Worm (Caenorhabditis elegans) whole organism, young adult: Measurements from ENCODE around the gene srxa-19.

ENCODE experiments used
- B0261.1 ChIP-seq: sonication (generic microtip); optimal IDR thresholded peaks from 2 replicates; lab custom pipeline; 2016; ENCODE audit warnings: mild to moderate bottlenecking, missing genetic modification characterization, moderate library complexity, missing compliant biosample characterization
- C06A6.2 ChIP-seq: fragments of 200-800 bp; sonication (Bioruptor generic); conservative IDR thresholded peaks from 2 replicates; pipeline ENCODE4 v1.3.6; 2022; ENCODE audit warnings: missing genetic modification characterization, missing compliant biosample characterization
- F10E7.11 ChIP-seq: sonication (generic microtip); optimal IDR thresholded peaks from 2 replicates; lab custom pipeline; 2017; ENCODE audit warnings: mild to moderate bottlenecking, missing genetic modification characterization, moderate library complexity, missing compliant biosample characterization
- F33H1.4 ChIP-seq: fragments of 200-800 bp; sonication (Bioruptor generic); IDR thresholded peaks from 2 replicates; pipeline ENCODE4 v1.3.6; 2022; ENCODE audit warnings: missing genetic modification reagents, missing genetic modification characterization, missing compliant biosample characterization
- F49E8.2 ChIP-seq: sonication (generic microtip); optimal IDR thresholded peaks from 3 replicates; lab custom pipeline; 2017; ENCODE audit warnings: missing genetic modification characterization, mild to moderate bottlenecking, missing compliant biosample characterization, antibody characterized with exemption, moderate library complexity; ENCODE audit not compliant: insufficient read depth
- F52B5.7 ChIP-seq: sonication (generic microtip); optimal IDR thresholded peaks from 2 replicates; lab custom pipeline; 2016; ENCODE audit warnings: mild to moderate bottlenecking, missing genetic modification characterization, missing compliant biosample characterization
- K11D2.4 ChIP-seq: fragments of 200-800 bp; sonication (Bioruptor generic); IDR thresholded peaks from 2 replicates; pipeline ENCODE4 v1.3.6; 2022; ENCODE audit warnings: missing genetic modification reagents, missing genetic modification characterization, missing compliant biosample characterization
- T07F8.4 ChIP-seq: sonication (generic microtip); optimal IDR thresholded peaks from 2 replicates; lab custom pipeline; 2016; ENCODE audit warnings: mild to moderate bottlenecking, missing genetic modification characterization, moderate library complexity, missing compliant biosample characterization
- T26A5.8 ChIP-seq: sonication (generic microtip); optimal IDR thresholded peaks from 2 replicates; lab custom pipeline; 2016; ENCODE audit warnings: missing genetic modification characterization, missing compliant biosample characterization
- akir-1 ChIP-seq: fragments of 200-800 bp; sonication (Bioruptor generic); optimal IDR thresholded peaks from 2 replicates; lab custom pipeline; 2018; ENCODE audit warnings: mild to moderate bottlenecking, missing genetic modification characterization, moderate library complexity, missing compliant biosample characterization
- ama-1 ChIP-seq, 3 experiments: fragments of 150-350 bp in 1 of 3; sonication (generic microtip) in 2 of 3; optimal IDR thresholded peaks; 2 replicates each; lab custom pipeline; 2014 to 2018; ENCODE audit warnings: missing biosample characterization in 2 of 3, missing genetic modification characterization in 2 of 3, missing genetic modification reagents in 2 of 3
- atf-7 ChIP-seq: sonication (generic microtip); optimal IDR thresholded peaks from 2 replicates; lab custom pipeline; 2017; ENCODE audit warnings: mild to moderate bottlenecking, missing genetic modification characterization, missing compliant biosample characterization
- attf-5 ChIP-seq: fragments of 200-800 bp; sonication (Bioruptor generic); optimal IDR thresholded peaks from 2 replicates; lab custom pipeline; 2018; ENCODE audit warnings: mild to moderate bottlenecking, missing genetic modification characterization, missing compliant biosample characterization
- hmg-20 ChIP-seq: fragments of 200-800 bp; sonication (Bioruptor generic); IDR thresholded peaks from 2 replicates; pipeline ENCODE4 v1.3.6; 2022; ENCODE audit warnings: missing genetic modification reagents, missing genetic modification characterization, missing compliant biosample characterization
- hrde-1 ChIP-seq: sonication (generic microtip); optimal IDR thresholded peaks from 2 replicates; lab custom pipeline; 2016; ENCODE audit warnings: missing genetic modification characterization, mild to moderate bottlenecking, missing compliant biosample characterization, moderate library complexity, missing genotype, missing genetic modification reagents, borderline replicate concordance
- hsf-1 ChIP-seq: fragments of 200-800 bp; sonication (Bioruptor generic); IDR thresholded peaks from 2 replicates; pipeline ENCODE4 v1.3.6; 2022; ENCODE audit warnings: missing genetic modification reagents, missing genetic modification characterization, missing compliant biosample characterization
- lin-40 ChIP-seq: sonication (generic microtip); optimal IDR thresholded peaks from 2 replicates; lab custom pipeline; 2016; ENCODE audit warnings: missing genetic modification characterization, mild to moderate bottlenecking, missing compliant biosample characterization, missing genotype, missing genetic modification reagents
- lsl-1 ChIP-seq: fragments of 200-800 bp; sonication (Bioruptor generic); optimal IDR thresholded peaks from 2 replicates; lab custom pipeline; 2018; ENCODE audit warnings: mild to moderate bottlenecking, missing genetic modification characterization, moderate library complexity, missing compliant biosample characterization
- lsy-27 ChIP-seq: sonication (generic microtip); optimal IDR thresholded peaks from 2 replicates; lab custom pipeline; 2017; ENCODE audit warnings: missing genetic modification characterization, mild to moderate bottlenecking, missing compliant biosample characterization, antibody characterized with exemption, missing genotype, borderline replicate concordance; ENCODE audit not compliant: insufficient read depth
- madf-3 ChIP-seq: fragments of 200-800 bp; sonication (Bioruptor generic); IDR thresholded peaks from 2 replicates; pipeline ENCODE4 v1.3.6; 2022; ENCODE audit warnings: missing genetic modification reagents, missing genetic modification characterization, missing compliant biosample characterization
- mel-28 ChIP-seq: sonication (generic microtip); optimal IDR thresholded peaks from 2 replicates; lab custom pipeline; 2016; ENCODE audit warnings: borderline replicate concordance, mild to moderate bottlenecking, missing genetic modification characterization, missing compliant biosample characterization
- nfya-2 ChIP-seq: fragments of 200-800 bp; sonication (Bioruptor generic); IDR thresholded peaks from 2 replicates; pipeline ENCODE4 v1.3.6; 2022; ENCODE audit warnings: missing genetic modification reagents, missing genetic modification characterization, missing compliant biosample characterization
- nfyb-1 ChIP-seq: fragments of 200-800 bp; sonication (Bioruptor generic); IDR thresholded peaks from 2 replicates; pipeline ENCODE4 v1.3.6; 2022; ENCODE audit warnings: missing genetic modification reagents, missing genetic modification characterization, missing compliant biosample characterization
- nhr-80 ChIP-seq: sonication (generic microtip); optimal IDR thresholded peaks from 2 replicates; lab custom pipeline; 2016; ENCODE audit warnings: missing genetic modification characterization, missing compliant biosample characterization
- pha-4 ChIP-seq: fragments of 150-350 bp; sonication (generic microtip); optimal IDR thresholded peaks from 2 replicates; lab custom pipeline; 2014; ENCODE audit warnings: missing biosample characterization, missing genetic modification reagents, missing genetic modification characterization
- somi-1 ChIP-seq: fragments of 200-800 bp; sonication (Bioruptor generic); optimal IDR thresholded peaks from 2 replicates; lab custom pipeline; 2018; ENCODE audit warnings: mild to moderate bottlenecking, missing genetic modification characterization, missing compliant biosample characterization
- unc-130 ChIP-seq: sonication (generic microtip); optimal IDR thresholded peaks from 2 replicates; lab custom pipeline; 2016; ENCODE audit warnings: missing genetic modification reagents, missing genetic modification characterization, missing compliant biosample characterization
- unc-62 ChIP-seq: fragments of 150-350 bp; optimal IDR thresholded peaks from 2 replicates; lab custom pipeline; 2014; ENCODE audit warnings: missing biosample characterization, missing genetic modification reagents, missing genetic modification characterization
- zfh-2 ChIP-seq: fragments of 200-800 bp; sonication (Bioruptor generic); conservative IDR thresholded peaks from 2 replicates; pipeline ENCODE4 v1.3.6; 2022; ENCODE audit warnings: missing genetic modification reagents, missing genetic modification characterization, missing compliant biosample characterization
- zim-3 ChIP-seq: sonication (generic microtip); optimal IDR thresholded peaks from 2 replicates; lab custom pipeline; 2017; ENCODE audit warnings: mild to moderate bottlenecking, missing genetic modification characterization, moderate library complexity, missing compliant biosample characterization
- ztf-25 ChIP-seq: fragments of 200-800 bp; sonication (Bioruptor generic); IDR thresholded peaks from 2 replicates; pipeline ENCODE4 v1.3.6; 2022; ENCODE audit warnings: missing genetic modification reagents, missing genetic modification characterization, missing compliant biosample characterization

srxa-19 gene

ce11 chrV:10160954-10161353, 38.4 kb upstream of the srxa-19 start, which contains the start of gene C51E3.10 (continued):
- peak; percentile 54 for TF ChIP-seq atf-7 (tag; lab: Kevin White, UChicago)
- TF ChIP-seq mel-28 (tag; lab: Kevin White, UChicago) = no peak
- 0 out of 2 replicates have a peak, but pooled peaks have one; percentile 25 for TF ChIP-seq nfyb-1
- no peak for TF ChIP-seq F49E8.2 (tag; lab: Kevin White, UChicago)

ce11 chrV:10159972-10160371, 37.4 kb upstream of the srxa-19 start:
- TF ChIP-seq nhr-80 (peak; percentile 56), ama-1 (optimal IDR thresholded peaks at IDR 0.05; lab: Kevin White, UChicago) (no peak), ama-1 (GFP tag; optimal IDR thresholded peaks at IDR 0.05; lab: Kevin White, UChicago) (no peak)

- TF ChIP-seq hrde-1 (tag; lab: Kevin White, UChicago) (no peak), hmg-20 (no peak)
- TF ChIP-seq, all 124 proteins: peak for 0
These were observed 36.0 kb upstream of the srxa-19 start, which contains the start of gene srsx-30 for ce11 chrV:10158528-10158927. TSS of gene srsx-30 (plus strand) at chrV:10158828.

- TF ChIP-seq hsf-1 (GFP tag; lab: Robert Waterston, UW) (no peak), akir-1 (no peak), lsy-27 (tag; lab: Kevin White, UChicago) (no peak)
These were observed 32.1 kb upstream of the srxa-19 start, which contains the start of gene srsx-29 for ce11 chrV:10154698-10155097. TSS of gene srsx-29 (plus strand) at chrV:10154998.

- TF ChIP-seq K11D2.4 (GFP tag; lab: Robert Waterston, UW) (no peak), attf-5 (no peak), B0261.1 (tag; lab: Kevin White, UChicago) (no peak), zim-3 (tag; lab: Kevin White, UChicago) (no peak)
These were observed 30.5 kb upstream of the srxa-19 start for ce11 chrV:10153076-10153475.

- no peak for TF ChIP-seq hrde-1 (tag; lab: Kevin White, UChicago)
- TF ChIP-seq lsl-1 (GFP tag; lab: Kevin White, UChicago) = no peak
- no peak for TF ChIP-seq C06A6.2
- TF ChIP-seq F33H1.4 (GFP tag; lab: Robert Waterston, UW) = no peak
- TF ChIP-seq T07F8.4 (tag; lab: Kevin White, UChicago) = no peak
- no peak for TF ChIP-seq madf-3 (GFP tag; lab: Robert Waterston, UW)
- TF ChIP-seq K11D2.4 (GFP tag; lab: Robert Waterston, UW) = no peak
- no peak for TF ChIP-seq ztf-25 (GFP tag; lab: Robert Waterston, UW)
- TF ChIP-seq pha-4 (tag; lab: Kevin White, UChicago) = no peak
- no peak for TF ChIP-seq F10E7.11 (tag; lab: Kevin White, UChicago)
- no peak for TF ChIP-seq lin-40 (tag; lab: Kevin White, UChicago)
- no peak for TF ChIP-seq unc-130
- no peak for TF ChIP-seq nfya-2 (GFP tag; lab: Robert Waterston, UW)
- no peak for TF ChIP-seq zfh-2 (GFP tag; lab: Robert Waterston, UW)
- TF ChIP-seq unc-62 (GFP tag; lab: Kevin White, UChicago) = no peak
- TF ChIP-seq F52B5.7 (tag; lab: Kevin White, UChicago) = no peak
- TF ChIP-seq somi-1 (GFP tag; lab: Kevin White, UChicago) = no peak
- no peak for TF ChIP-seq T26A5.8
These were observed 29.7 kb upstream of the srxa-19 start, which contains the start of gene srsx-28 for ce11 chrV:10152278-10152677. TSS of gene srsx-28 (plus strand) at chrV:10152578.
